Fruit fly (Drosophila melanogaster) whole organism, embryonic: ENCODE measurements around the gene SPH93.

ENCODE experiments used
- Atf6 ChIP-seq: fragments of 200-800 bp; sonication (Bioruptor generic); IDR thresholded peaks from 2 replicates; pipeline ENCODE4 v1.3.6; 2022; ENCODE audit warnings: missing biosample characterization, missing genetic modification characterization
- Blimp-1 ChIP-seq: fragments of 200-800 bp; sonication (Bioruptor generic); optimal IDR thresholded peaks from 3 replicates; lab custom pipeline; 2018; ENCODE audit warnings: missing biosample characterization, missing genetic modification characterization, mild to moderate bottlenecking, moderate library complexity, missing genetic modification reagents
- BtbVII ChIP-seq: fragments of 200-800 bp; sonication (Bioruptor generic); optimal IDR thresholded peaks from 3 replicates; lab custom pipeline; 2017; ENCODE audit warnings: missing biosample characterization, mild to moderate bottlenecking, missing genetic modification characterization
- CG10147 ChIP-seq: fragments of 200-800 bp; sonication (Bioruptor generic); optimal IDR thresholded peaks from 2 replicates; lab custom pipeline; 2019; ENCODE audit warnings: missing biosample characterization, mild to moderate bottlenecking, missing genetic modification characterization, moderate library complexity
- CG10654 ChIP-seq: fragments of 200-800 bp; sonication (Bioruptor generic); optimal IDR thresholded peaks from 2 replicates; lab custom pipeline; 2016; ENCODE audit warnings: missing biosample characterization, missing genetic modification characterization
- CG11695 ChIP-seq: fragments of 200-800 bp; sonication (Bioruptor generic); IDR thresholded peaks from 3 replicates; pipeline ENCODE4 v1.3.6; 2022; ENCODE audit warnings: missing biosample characterization, missing genetic modification characterization
- CG12104 ChIP-seq: fragments of 200-800 bp; sonication (Bioruptor generic); optimal IDR thresholded peaks from 3 replicates; lab custom pipeline; 2016; ENCODE audit warnings: missing biosample characterization, missing genetic modification characterization
- CG12155 ChIP-seq: fragments of 200-800 bp; sonication (Bioruptor generic); optimal IDR thresholded peaks from 3 replicates; lab custom pipeline; 2016; ENCODE audit warnings: missing biosample characterization, missing genetic modification characterization
- CG13624 ChIP-seq: fragments of 200-800 bp; sonication (Bioruptor generic); optimal IDR thresholded peaks from 2 replicates; lab custom pipeline; 2016; ENCODE audit warnings: missing biosample characterization, missing genetic modification characterization
- CG14014 ChIP-seq: fragments of 200-800 bp; sonication (Bioruptor generic); IDR thresholded peaks from 2 replicates; pipeline ENCODE4 v1.3.6; 2022; ENCODE audit warnings: missing biosample characterization, missing genetic modification characterization
- CG1529 ChIP-seq: fragments of 200-800 bp; sonication (Bioruptor generic); optimal IDR thresholded peaks from 3 replicates; lab custom pipeline; 2018; ENCODE audit warnings: missing biosample characterization, missing genetic modification characterization
- CG17912 ChIP-seq: fragments of 200-800 bp; sonication (Bioruptor generic); optimal IDR thresholded peaks from 2 replicates; lab custom pipeline; 2018; ENCODE audit warnings: missing biosample characterization, mild to moderate bottlenecking, missing genetic modification characterization
- CG18619 ChIP-seq: fragments of 200-800 bp; sonication (Bioruptor generic); optimal IDR thresholded peaks from 3 replicates; lab custom pipeline; 2017; ENCODE audit warnings: missing biosample characterization, mild to moderate bottlenecking, missing genetic modification characterization
- CG2199 ChIP-seq: fragments of 200-800 bp; sonication (Bioruptor generic); IDR thresholded peaks from 3 replicates; pipeline ENCODE4 v1.3.6; 2022; ENCODE audit warnings: missing biosample characterization, missing genetic modification characterization
- CG3847 ChIP-seq: fragments of 200-800 bp; sonication (Bioruptor generic); IDR thresholded peaks from 2 replicates; pipeline ENCODE4 v1.3.6; 2022; ENCODE audit warnings: missing biosample characterization, missing genetic modification characterization
- CG4820 ChIP-seq: fragments of 200-800 bp; sonication (Bioruptor generic); optimal IDR thresholded peaks from 3 replicates; lab custom pipeline; 2016; ENCODE audit warnings: missing biosample characterization, missing genetic modification characterization
- CG7357 ChIP-seq: fragments of 200-800 bp; sonication (Bioruptor generic); IDR thresholded peaks from 3 replicates; pipeline ENCODE4 v1.3.6; 2022; ENCODE audit warnings: missing biosample characterization, missing genetic modification characterization
- CG7556 ChIP-seq: fragments of 200-800 bp; sonication (Bioruptor generic); optimal IDR thresholded peaks from 2 replicates; lab custom pipeline; 2017; ENCODE audit warnings: missing biosample characterization, mild to moderate bottlenecking, missing genetic modification characterization
- CG8290 ChIP-seq, 3 experiments: fragments of 200-800 bp; sonication (Bioruptor generic); optimal IDR thresholded peaks; 2 replicates each; lab custom pipeline; 2016 to 2019; ENCODE audit warnings: missing biosample characterization in 3 of 3, missing genetic modification characterization in 3 of 3, mild to moderate bottlenecking in 2 of 3, moderate library complexity in 1 of 3
- CG9817 ChIP-seq: fragments of 200-800 bp; sonication (Bioruptor generic); optimal IDR thresholded peaks from 2 replicates; lab custom pipeline; 2018; ENCODE audit warnings: missing biosample characterization, mild to moderate bottlenecking, missing genetic modification characterization, moderate library complexity
- CoRest ChIP-seq: fragments of 200-800 bp; sonication (Bioruptor generic); optimal IDR thresholded peaks from 3 replicates; lab custom pipeline; 2018; ENCODE audit warnings: missing biosample characterization, mild to moderate bottlenecking, missing genetic modification characterization, moderate library complexity
- D19B ChIP-seq: fragments of 200-800 bp; sonication (Bioruptor generic); optimal IDR thresholded peaks from 2 replicates; lab custom pipeline; 2017; ENCODE audit warnings: missing biosample characterization, mild to moderate bottlenecking, missing genetic modification characterization
- Deaf1 ChIP-seq: fragments of 200-800 bp; optimal IDR thresholded peaks from 3 replicates; lab custom pipeline; 2019; ENCODE audit warnings: missing biosample characterization, mild to moderate bottlenecking, missing genetic modification characterization, moderate library complexity
- Dp ChIP-seq: fragments of 200-800 bp; sonication (Bioruptor generic); optimal IDR thresholded peaks from 2 replicates; lab custom pipeline; 2018; ENCODE audit warnings: missing biosample characterization, mild to moderate bottlenecking, missing genetic modification characterization, moderate library complexity
- Eip74EF ChIP-seq, 2 experiments: fragments of 200-800 bp in 1 of 2; fragments of >200 bp in 1 of 2; sonication (Bioruptor generic) in 1 of 2; optimal IDR thresholded peaks; 2 replicates each; lab custom pipeline; 2017 to 2019; ENCODE audit warnings: missing biosample characterization in 2 of 2, missing genetic modification characterization in 2 of 2, mild to moderate bottlenecking in 1 of 2, moderate library complexity in 1 of 2
- Fer1 ChIP-seq: fragments of 200-800 bp; sonication (Bioruptor generic); optimal IDR thresholded peaks from 2 replicates; lab custom pipeline; 2017; ENCODE audit warnings: missing biosample characterization, mild to moderate bottlenecking, missing genetic modification characterization
- GATAe ChIP-seq: fragments of 200-800 bp; sonication (Bioruptor generic); conservative IDR thresholded peaks from 2 replicates; pipeline ENCODE4 v1.3.6; 2022; ENCODE audit warnings: missing biosample characterization, missing genetic modification characterization
- Hsf ChIP-seq: fragments of 200-800 bp; sonication (Bioruptor generic); optimal IDR thresholded peaks from 3 replicates; lab custom pipeline; 2016; ENCODE audit warnings: missing biosample characterization, missing genetic modification characterization
- Nf-YC ChIP-seq: fragments of 200-800 bp; optimal IDR thresholded peaks from 3 replicates; lab custom pipeline; 2019; ENCODE audit warnings: missing biosample characterization, mild to moderate bottlenecking, missing genetic modification characterization, moderate library complexity
- NfI ChIP-seq: fragments of 200-800 bp; sonication (Bioruptor generic); optimal IDR thresholded peaks from 3 replicates; lab custom pipeline; 2018; ENCODE audit warnings: missing biosample characterization, mild to moderate bottlenecking, missing genetic modification characterization, moderate library complexity
- al ChIP-seq: fragments of 200-800 bp; sonication (Bioruptor generic); IDR thresholded peaks from 2 replicates; pipeline ENCODE4 v1.3.6; 2022; ENCODE audit warnings: missing biosample characterization, missing genetic modification characterization
- bcd ChIP-seq: fragments of 200-800 bp; sonication (Bioruptor generic); optimal IDR thresholded peaks from 2 replicates; lab custom pipeline; 2017; ENCODE audit warnings: missing biosample characterization, mild to moderate bottlenecking, missing genetic modification characterization
- chm ChIP-seq: fragments of 200-800 bp; sonication (Bioruptor generic); IDR thresholded peaks from 2 replicates; pipeline ENCODE4 v1.3.6; 2022; ENCODE audit warnings: missing biosample characterization, missing genetic modification characterization
- crp ChIP-seq, 2 experiments: fragments of 200-800 bp; sonication (Bioruptor generic); optimal IDR thresholded peaks; 2 replicates in 1 of 2; 3 replicates in 1 of 2; lab custom pipeline; 2017; ENCODE audit warnings: missing biosample characterization in 2 of 2, missing genetic modification characterization in 2 of 2, mild to moderate bottlenecking in 1 of 2, moderate library complexity in 1 of 2
- exex ChIP-seq: fragments of 200-800 bp; sonication (Bioruptor generic); optimal IDR thresholded peaks from 4 replicates; lab custom pipeline; 2018; ENCODE audit warnings: missing biosample characterization, mild to moderate bottlenecking, missing genetic modification characterization, moderate library complexity
- gcm2 ChIP-seq: fragments of 200-800 bp; sonication (Bioruptor generic); optimal IDR thresholded peaks from 2 replicates; lab custom pipeline; 2016; ENCODE audit warnings: missing biosample characterization, missing genetic modification characterization
- lab ChIP-seq: fragments of 200-800 bp; sonication (Bioruptor generic); optimal IDR thresholded peaks from 3 replicates; lab custom pipeline; 2017; ENCODE audit warnings: missing biosample characterization, missing genetic modification characterization, mild to moderate bottlenecking, moderate library complexity, missing genetic modification reagents
- luna ChIP-seq: fragments of 200-800 bp; sonication (Bioruptor generic); optimal IDR thresholded peaks from 2 replicates; lab custom pipeline; 2016; ENCODE audit warnings: missing biosample characterization, missing genetic modification characterization
- mam ChIP-seq: fragments of 200-800 bp; sonication (Bioruptor generic); optimal IDR thresholded peaks from 3 replicates; lab custom pipeline; 2016; ENCODE audit warnings: missing biosample characterization, missing genetic modification characterization
- nom ChIP-seq: fragments of 200-800 bp; sonication (Bioruptor generic); optimal IDR thresholded peaks from 2 replicates; lab custom pipeline; 2017; ENCODE audit warnings: missing biosample characterization, missing genetic modification characterization, mild to moderate bottlenecking, moderate library complexity, missing genetic modification reagents
- prd ChIP-seq, 3 experiments: fragments of >200 bp in 2 of 3; fragments of 200-800 bp in 1 of 3; sonication (Bioruptor generic) in 1 of 3; optimal IDR thresholded peaks in 2 of 3; IDR thresholded peaks in 1 of 3; 2 replicates in 2 of 3; 3 replicates in 1 of 3; pipeline versions ENCODE4 v1.3.6 to Lab custom; 2017 to 2022; ENCODE audit warnings: missing biosample characterization in 1 of 3, missing genetic modification characterization in 1 of 3
- psq ChIP-seq: fragments of 200-800 bp; sonication (Bioruptor generic); optimal IDR thresholded peaks from 2 replicates; lab custom pipeline; 2017; ENCODE audit warnings: missing biosample characterization, missing genetic modification characterization
- schlank ChIP-seq: fragments of 200-800 bp; sonication (Bioruptor generic); optimal IDR thresholded peaks from 2 replicates; lab custom pipeline; 2018; ENCODE audit warnings: missing biosample characterization, mild to moderate bottlenecking, missing genetic modification characterization
- sd ChIP-seq: fragments of 200-800 bp; sonication (Bioruptor generic); optimal IDR thresholded peaks from 3 replicates; lab custom pipeline; 2018; ENCODE audit warnings: missing biosample characterization, mild to moderate bottlenecking, missing genetic modification characterization, moderate library complexity
- stc ChIP-seq: fragments of 200-800 bp; sonication (Bioruptor generic); IDR thresholded peaks from 2 replicates; pipeline ENCODE4 v1.3.6; 2022; ENCODE audit warnings: missing biosample characterization, missing genetic modification characterization
- yki ChIP-seq: fragments of >200 bp; optimal IDR thresholded peaks from 3 replicates; lab custom pipeline; 2018
- zf30C ChIP-seq: fragments of 200-800 bp; sonication (Bioruptor generic); optimal IDR thresholded peaks from 3 replicates; lab custom pipeline; 2018; ENCODE audit warnings: missing biosample characterization, mild to moderate bottlenecking, missing genetic modification characterization

SPH93 gene

dm6 chr2L:17450505-17451415 lies 5.0 kb downstream of the SPH93 start (continued):
- TF ChIP-seq CoRest (tag; lab: Kevin White, UChicago) (peak; percentile 77), Atf6 (peak; percentile 72), BtbVII (GFP tag; lab: Kevin White, UChicago) (peak; percentile 50), CG7556 (GFP tag; lab: Kevin White, UChicago) (peak; percentile 77), D19B (GFP tag; lab: Kevin White, UChicago) (peak; percentile 58), CG18619 (peak; percentile 68), CG10654 (GFP tag; lab: Kevin White, UChicago) (peak; percentile 32), Dp (GFP tag; lab: Kevin White, UChicago) (no peak), lab (GFP tag; lab: Kevin White, UChicago) (peak; percentile 70), NfI (GFP tag; lab: Kevin White, UChicago) (peak; percentile 60), al (GFP tag; lab: Robert Waterston, UW) (0 out of 2 replicates have a peak, but pooled peaks have one; percentile 30), Eip74EF (GFP tag; optimal IDR thresholded peaks at IDR 0.05; lab: Kevin White, UChicago) (peak in 1 of 2 experiments; percentile 74), CG12155 (GFP tag; lab: Kevin White, UChicago) (peak; percentile 64), CG9817 (peak; percentile 53), CG17912 (no peak), sd (tag; lab: Kevin White, UChicago) (peak; percentile 53), prd (optimal IDR thresholded peaks at IDR 0.05; lab: Kevin White, UChicago) (no peak), prd (GFP tag; IDR thresholded peaks at IDR 0.05; lab: Robert Waterston, UW) (no peak), Blimp-1 (GFP tag; lab: Kevin White, UChicago) (peak; percentile 55), chm (GFP tag; lab: Robert Waterston, UW) (no peak), Hsf (GFP tag; lab: Kevin White, UChicago) (peak; percentile 37), CG4820 (no peak), CG10147 (peak; percentile 75), luna (no peak), nom (GFP tag; lab: Kevin White, UChicago) (peak; percentile 33), CG1529 (GFP tag; lab: Kevin White, UChicago) (peak; percentile 9), zf30C (GFP tag; lab: Kevin White, UChicago) (peak; percentile 69), Deaf1 (tag; lab: Kevin White, UChicago) (peak; percentile 46), gcm2 (GFP tag; lab: Kevin White, UChicago) (peak; percentile 2), CG12104 (peak; percentile 40), exex (tag; lab: Kevin White, UChicago) (peak; percentile 28), CG11695 (peak; percentile 72; the same call in 2 of the 3 replicates), psq (GFP tag; lab: Kevin White, UChicago) (no peak), CG3847 (GFP tag; lab: Robert Waterston, UW) (peak; percentile 30; the same call in 1 of the 2 replicates), CG13624 (peak; percentile 11), stc (GFP tag; lab: Robert Waterston, UW) (peak; percentile 69), CG14014 (GFP tag; lab: Robert Waterston, UW) (0 out of 2 replicates have a peak, but pooled peaks have one; percentile 50), yki (no peak), CG2199 (GFP tag; lab: Robert Waterston, UW) (no peak), bcd (GFP tag; lab: Kevin White, UChicago) (peak; percentile 56), mam (peak; percentile 33), Nf-YC (tag; lab: Kevin White, UChicago) (peak; percentile 43), Fer1 (GFP tag; lab: Kevin White, UChicago) (peak; percentile 58), crp (GFP tag; optimal IDR thresholded peaks at IDR 0.05; lab: Kevin White, UChicago) (peak in 1 of 2 experiments; percentile 13), GATAe (GFP tag; lab: Robert Waterston, UW) (no peak), CG7357 (GFP tag; lab: Robert Waterston, UW) (no peak), schlank (tag; lab: Kevin White, UChicago) (peak; percentile 21), CG8290 (GFP tag; optimal IDR thresholded peaks at IDR 0.05; lab: Kevin White, UChicago) (no peak), CG8290 (tag; optimal IDR thresholded peaks at IDR 0.05; lab: Kevin White, UChicago) (peak in 1 of 2 experiments; percentile 47)
